Fruit fly (Drosophila melanogaster): Measurements from ENCODE around the gene Nelf-A.

The Nelf-A gene

DNA sequence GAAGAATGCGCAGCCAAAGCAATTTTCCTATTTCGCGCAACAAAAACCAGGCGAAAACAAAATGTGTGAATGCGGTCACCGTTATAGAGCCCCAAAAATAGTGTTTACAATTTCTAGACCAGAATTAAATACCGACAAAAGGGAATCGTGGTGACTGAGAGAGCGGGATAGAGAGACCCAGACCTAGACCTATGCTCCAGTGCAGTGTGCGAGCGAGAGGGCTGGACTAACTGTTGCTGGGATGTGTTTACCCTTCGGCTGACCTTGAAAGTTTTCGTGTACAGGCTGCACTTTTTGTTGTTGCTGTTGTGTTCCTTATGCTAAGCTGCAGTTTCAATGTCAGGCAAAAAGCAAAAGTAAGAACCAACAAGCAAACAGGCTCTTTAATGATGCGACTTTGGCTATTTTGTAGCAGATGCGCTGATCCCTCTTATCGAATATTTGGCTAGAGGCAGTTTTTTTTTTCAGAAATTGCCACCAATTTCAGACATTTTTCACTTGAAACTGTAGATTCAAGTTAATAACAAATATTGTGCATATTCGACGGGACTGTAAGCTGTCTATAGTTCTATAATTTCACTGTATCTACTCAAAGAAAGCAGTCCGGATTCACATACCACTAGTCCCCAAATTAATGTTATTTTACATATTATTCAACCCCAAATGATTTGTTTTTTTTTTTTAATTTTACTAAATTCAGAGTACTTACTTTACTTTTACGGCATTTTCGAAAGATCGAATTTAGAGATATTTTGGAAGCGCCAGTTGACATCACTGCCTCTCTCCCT, 36.7 kb upstream of the Nelf-A start (continued):
- TF ChIP-seq Sox100B (GFP tag; optimal IDR thresholded peaks at IDR 0.05): peak; percentile 59
- peak; percentile 11 for TF ChIP-seq ftz-f1 (GFP tag; optimal IDR thresholded peaks at IDR 0.05)
- TF ChIP-seq CG2712 (tag; optimal IDR thresholded peaks at IDR 0.05): peak; percentile 8
- peak; percentile 29 for TF ChIP-seq Mad (GFP tag; optimal IDR thresholded peaks at IDR 0.05)
- TF ChIP-seq CG7839 (tag; optimal IDR thresholded peaks at IDR 0.05): peak; percentile 50
- no peak for TF ChIP-seq chm (GFP tag; IDR thresholded peaks at IDR 0.05)
- peak; percentile 33 for TF ChIP-seq ind (GFP tag; optimal IDR thresholded peaks at IDR 0.05)
- peak; percentile 43 for TF ChIP-seq az2 (GFP tag; optimal IDR thresholded peaks at IDR 0.05)
- no peak for TF ChIP-seq CG34224 (GFP tag; IDR thresholded peaks at IDR 0.05; ENCODE audit: partially characterized antibody)
- TF ChIP-seq ci (GFP tag; IDR thresholded peaks at IDR 0.05): no peak; the same call in 1 of the 3 replicates
- peak; percentile 67 for TF ChIP-seq CG18619 (GFP tag; optimal IDR thresholded peaks at IDR 0.05)

DNA sequence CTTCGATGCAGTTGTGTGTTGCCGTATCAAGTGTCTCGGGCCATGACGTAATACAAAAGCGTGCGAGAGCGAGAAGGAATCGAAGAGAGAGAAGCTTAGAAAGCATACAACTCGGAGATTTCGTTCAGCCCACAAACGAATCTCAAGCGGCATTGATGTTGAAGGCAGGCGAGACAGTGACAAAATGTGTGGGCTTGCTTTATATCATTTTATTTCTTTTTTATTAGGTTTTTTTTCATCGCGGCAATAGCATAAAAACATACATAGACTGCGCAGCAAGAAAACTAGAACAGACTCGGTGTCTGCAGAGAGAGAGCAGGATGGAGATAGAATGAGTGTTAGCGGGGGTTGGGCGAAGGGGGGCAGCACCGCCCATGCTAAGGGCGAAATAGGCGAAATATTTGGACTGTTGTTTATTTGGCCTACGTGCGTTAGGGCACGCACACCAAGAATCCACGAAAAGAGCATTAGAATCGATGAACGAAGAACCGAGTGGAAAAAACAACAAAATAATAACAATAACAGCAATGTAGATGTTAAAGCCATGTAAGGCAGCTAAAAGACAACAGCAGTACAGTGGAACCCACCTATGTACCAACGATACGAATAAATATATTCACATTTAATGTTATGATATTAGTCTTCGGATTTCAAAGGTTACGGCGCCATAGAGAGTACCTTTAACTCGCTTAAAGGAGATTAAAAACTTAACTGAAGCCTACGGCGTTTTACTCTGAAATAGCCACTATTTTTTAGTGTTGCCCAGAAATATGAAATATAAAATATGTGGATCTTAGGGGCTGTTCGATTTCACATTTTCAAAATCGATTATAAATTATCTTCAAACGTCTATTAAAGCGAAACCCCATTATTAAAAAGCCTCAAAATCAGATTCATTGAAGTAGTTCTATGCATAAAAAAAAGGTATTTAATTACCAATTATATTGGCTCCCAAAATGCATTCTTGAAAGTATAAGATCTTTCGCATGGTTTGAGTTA, 35.8 kb upstream of the Nelf-A start:
- peak; percentile 40; the same call in 1 of the 2 replicates for TF ChIP-seq Ada2b (GFP tag; IDR thresholded peaks at IDR 0.05)
- TF ChIP-seq CG7839 (tag; optimal IDR thresholded peaks at IDR 0.05): peak; percentile 65
- peak; percentile 54 for TF ChIP-seq CoRest (tag; optimal IDR thresholded peaks at IDR 0.05)
- peak; percentile 30 for TF ChIP-seq bcd (GFP tag; optimal IDR thresholded peaks at IDR 0.05)
- no peak for TF ChIP-seq CG7928 (GFP tag; optimal IDR thresholded peaks at IDR 0.05)
- TF ChIP-seq nom (GFP tag; optimal IDR thresholded peaks at IDR 0.05): no peak
- peak; percentile 84 for TF ChIP-seq CG13894 (tag; optimal IDR thresholded peaks at IDR 0.05)
- TF ChIP-seq CG31441 (GFP tag; IDR thresholded peaks at IDR 0.05): peak; percentile 45; the same call in 1 of the 2 replicates
- TF ChIP-seq slbo (GFP tag; IDR thresholded peaks at IDR 0.05): peak; percentile 70
- no peak for TF ChIP-seq HLH3B (GFP tag; IDR thresholded peaks at IDR 0.05)
- peak; percentile 45; the same call in 1 of the 2 replicates for TF ChIP-seq al (GFP tag; IDR thresholded peaks at IDR 0.05)
- peak; percentile 47 to 97 for TF ChIP-seq Pdp1 (GFP tag; optimal IDR thresholded peaks at IDR 0.05)
- peak; percentile 37 for TF ChIP-seq CG9437 (GFP tag; optimal IDR thresholded peaks at IDR 0.05)
- TF ChIP-seq CG3281 (GFP tag; optimal IDR thresholded peaks at IDR 0.05): peak; percentile 49
- TF ChIP-seq CG11696 (GFP tag; IDR thresholded peaks at IDR 0.05): no peak
- no peak for TF ChIP-seq CG32772 (GFP tag; IDR thresholded peaks at IDR 0.05)
- 0 out of 3 replicates have a peak, but pooled peaks have one; percentile 39 for TF ChIP-seq Dbx (GFP tag; IDR thresholded peaks at IDR 0.05)
- peak; percentile 21 for TF ChIP-seq fd3F (GFP tag; optimal IDR thresholded peaks at IDR 0.05)
- TF ChIP-seq CG32532 (GFP tag; IDR thresholded peaks at IDR 0.05): peak; percentile 63; the same call in 1 of the 2 replicates
- 0 out of 2 replicates have a peak, but pooled peaks have one; percentile 29 for TF ChIP-seq CG17328 (GFP tag; IDR thresholded peaks at IDR 0.05)
- peak; percentile 11 for TF ChIP-seq CG10274 (GFP tag; optimal IDR thresholded peaks at IDR 0.05)
- peak in 1 of 2 experiments; percentile 51 for TF ChIP-seq Hr51 (GFP tag; optimal IDR thresholded peaks at IDR 0.05)
- TF ChIP-seq tgo (GFP tag; IDR thresholded peaks at IDR 0.05): peak; percentile 45; the same call in 1 of the 3 replicates
- TF ChIP-seq stc (GFP tag; IDR thresholded peaks at IDR 0.05): 0 out of 2 replicates have a peak, but pooled peaks have one; percentile 51
- TF ChIP-seq croc (GFP tag; conservative IDR thresholded peaks at IDR 0.05): peak; percentile 24; the same call in 1 of the 3 replicates
- peak; percentile 52 for TF ChIP-seq sob (GFP tag; IDR thresholded peaks at IDR 0.05)
- no peak for TF ChIP-seq pfk (GFP tag; optimal IDR thresholded peaks at IDR 0.05)
- peak; percentile 2 for TF ChIP-seq Antp (GFP tag; optimal IDR thresholded peaks at IDR 0.05)
- TF ChIP-seq CG2202 (tag; optimal IDR thresholded peaks at IDR 0.05): no peak
- TF ChIP-seq sens (GFP tag): peak; percentile 73
- TF ChIP-seq CG2116 (GFP tag; optimal IDR thresholded peaks at IDR 0.05): no peak
- 0 out of 2 replicates have a peak, but pooled peaks have one; percentile 32 for TF ChIP-seq E2f2 (GFP tag; IDR thresholded peaks at IDR 0.05)
- TF ChIP-seq CG18262 (tag; optimal IDR thresholded peaks at IDR 0.05): peak; percentile 73
- TF ChIP-seq CG12391 (tag; optimal IDR thresholded peaks at IDR 0.05): peak; percentile 9
- TF ChIP-seq CG32767 (GFP tag; IDR thresholded peaks at IDR 0.05): 0 out of 2 replicates have a peak, but pooled peaks have one; percentile 17
